Fruit fly (Drosophila melanogaster): ENCODE data around the gene Edg78E.

DNA sequence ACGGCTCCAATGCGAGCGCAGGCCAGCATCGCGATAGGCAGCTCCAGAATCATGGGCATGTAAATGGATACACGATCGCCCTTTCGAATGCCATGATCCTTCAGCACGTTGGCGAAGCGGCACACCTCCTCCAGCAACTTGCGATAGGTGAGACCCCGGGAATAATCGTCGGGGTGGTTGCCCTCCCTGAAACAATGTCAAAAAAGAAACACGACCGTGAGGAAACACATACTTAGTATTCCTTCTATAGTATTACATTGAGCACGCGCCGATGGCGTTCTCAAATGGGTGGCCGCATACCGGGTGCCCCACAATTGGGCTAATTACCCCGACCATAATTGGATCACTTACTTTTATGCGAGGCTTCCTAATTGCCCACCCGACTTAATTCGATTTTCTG is 24.1 kb downstream of the Edg78E start:
- TF ChIP-seq CG8159 (tag; optimal IDR thresholded peaks at IDR 0.05) (no peak), CG4496 (GFP tag; IDR thresholded peaks at IDR 0.05) (no peak), gl (tag; optimal IDR thresholded peaks at IDR 0.05) (no peak)
